Worm (Caenorhabditis elegans): ENCODE measurements around the gene Y94H6A.5.

Y94H6A.5 gene

ce11 chrIV:2668152-2668551, 35.6 kb downstream of the Y94H6A.5 start:
- TF ChIP-seq efl-1 (optimal IDR thresholded peaks at IDR 0.05): peak in 1 of 2 experiments; percentile 8
- TF ChIP-seq efl-1 (GFP tag; optimal IDR thresholded peaks at IDR 0.05 in 1 of 2): peak in 1 of 2 experiments; percentile 25

ce11 chrIV:2666586-2667100, 37.1 kb downstream of the Y94H6A.5 start, which contains the start of gene Y69A2AR.1:
Gene Y69A2AR.1 (plus strand): TSS chrIV:2667050.
- peak; percentile 75 for TF ChIP-seq F16B12.6 (tag; optimal IDR thresholded peaks at IDR 0.05)
- peak in 2 of 3 experiments; percentile 0 to 49 for TF ChIP-seq dpl-1 (GFP tag; optimal IDR thresholded peaks at IDR 0.05)
- TF ChIP-seq lsy-2 (tag; optimal IDR thresholded peaks at IDR 0.05): peak; percentile 85 to 97
- TF ChIP-seq C16A3.4 (tag; optimal IDR thresholded peaks at IDR 0.05): no peak
- TF ChIP-seq efl-1 (optimal IDR thresholded peaks at IDR 0.05): peak; percentile 15 to 35
- peak; percentile 51 to 92 for TF ChIP-seq efl-1 (GFP tag; optimal IDR thresholded peaks at IDR 0.05 in 1 of 2)
- no peak for TF ChIP-seq fkh-10 (GFP tag; optimal IDR thresholded peaks at IDR 0.05)
- TF ChIP-seq lin-35 (GFP tag; optimal IDR thresholded peaks at IDR 0.05): peak in 1 of 2 experiments; percentile 29

- TF ChIP-seq rnt-1 (tag; optimal IDR thresholded peaks at IDR 0.05) (peak; percentile 25), F16B12.6 (tag; optimal IDR thresholded peaks at IDR 0.05) (peak; percentile 22), swsn-7 (tag; optimal IDR thresholded peaks at IDR 0.05) (no peak), efl-1 (optimal IDR thresholded peaks at IDR 0.05) (peak; percentile 8 to 38), efl-1 (GFP tag; optimal IDR thresholded peaks at IDR 0.05 in 1 of 2) (peak; percentile 50 to 94), lin-35 (GFP tag; optimal IDR thresholded peaks at IDR 0.05) (peak; percentile 35 to 56), lin-14 (GFP tag; optimal IDR thresholded peaks at IDR 0.05) (peak; percentile 36), fkh-4 (tag; optimal IDR thresholded peaks at IDR 0.05; ENCODE audit: borderline replicate concordance) (no peak), elt-2 (tag; optimal IDR thresholded peaks at IDR 0.05) (no peak), pag-3 (tag; optimal IDR thresholded peaks at IDR 0.05; ENCODE audit: borderline replicate concordance, insufficient read depth) (peak; percentile 72), ceh-82 (tag; optimal IDR thresholded peaks at IDR 0.05) (peak in 1 of 3 experiments; percentile 18), dpl-1 (GFP tag; optimal IDR thresholded peaks at IDR 0.05) (peak; percentile 38 to 64 (median 39)), nhr-11 (tag; optimal IDR thresholded peaks at IDR 0.05) (no peak), nhr-85 (tag) (peak; percentile 53), lin-15B (tag; optimal IDR thresholded peaks at IDR 0.05) (peak; percentile 25)
Measured at ce11 chrIV:2666127-2666526, 37.6 kb downstream of the Y94H6A.5 start.

- TF ChIP-seq mef-2 (tag; optimal IDR thresholded peaks at IDR 0.05): no peak
- no peak for TF ChIP-seq lin-35 (GFP tag; optimal IDR thresholded peaks at IDR 0.05)
- TF ChIP-seq zip-4 (GFP tag; optimal IDR thresholded peaks at IDR 0.05): no peak
- TF ChIP-seq C34B4.2 (tag; optimal IDR thresholded peaks at IDR 0.05): no peak
- TF ChIP-seq lsy-2 (tag; optimal IDR thresholded peaks at IDR 0.05): peak in 1 of 2 experiments; percentile 59
- no peak for TF ChIP-seq ceh-88 (GFP tag; IDR thresholded peaks at IDR 0.05)
- peak; percentile 16 for TF ChIP-seq swsn-7 (tag; optimal IDR thresholded peaks at IDR 0.05)
- no peak for TF ChIP-seq fkh-8 (tag; optimal IDR thresholded peaks at IDR 0.05)
- peak; percentile 25 for TF ChIP-seq dsc-1 (tag; optimal IDR thresholded peaks at IDR 0.05)
- TF ChIP-seq egl-27 (tag; optimal IDR thresholded peaks at IDR 0.05): no peak
- TF ChIP-seq irx-1 (tag; optimal IDR thresholded peaks at IDR 0.05): no peak
- TF ChIP-seq Y116A8C.19 (tag; optimal IDR thresholded peaks at IDR 0.05; ENCODE audit: borderline replicate concordance): no peak
- TF ChIP-seq nhr-19 (GFP tag; conservative IDR thresholded peaks at IDR 0.05): no peak; the same call in none of the 2 replicates
- no peak for TF ChIP-seq nhr-85 (tag)
- no peak for TF ChIP-seq pax-3 (tag; optimal IDR thresholded peaks at IDR 0.05)
- TF ChIP-seq nhr-71 (tag; optimal IDR thresholded peaks at IDR 0.05): peak; percentile 74
- no peak for TF ChIP-seq jun-1 (tag; optimal IDR thresholded peaks at IDR 0.05)
- no peak for TF ChIP-seq sox-4 (tag; optimal IDR thresholded peaks at IDR 0.05)
- no peak for TF ChIP-seq ztf-4 (tag; optimal IDR thresholded peaks at IDR 0.05)
- TF ChIP-seq hpl-2 (GFP tag; optimal IDR thresholded peaks at IDR 0.05): no peak
- no peak for TF ChIP-seq elt-3 (tag; optimal IDR thresholded peaks at IDR 0.05)
- TF ChIP-seq tbx-2 (tag; optimal IDR thresholded peaks at IDR 0.05): no peak
- no peak for TF ChIP-seq hlh-4 (tag; optimal IDR thresholded peaks at IDR 0.05)
- TF ChIP-seq ceh-90 (tag; optimal IDR thresholded peaks at IDR 0.05): no peak
- TF ChIP-seq rnt-1 (tag; optimal IDR thresholded peaks at IDR 0.05): peak; percentile 54
- no peak for TF ChIP-seq aly-2 (tag; optimal IDR thresholded peaks at IDR 0.05)
- TF ChIP-seq zag-1 (tag; optimal IDR thresholded peaks at IDR 0.05): no peak
- no peak for TF ChIP-seq nhr-84 (tag; optimal IDR thresholded peaks at IDR 0.05)
- no peak for TF ChIP-seq ceh-63 (GFP tag; optimal IDR thresholded peaks at IDR 0.05)
- TF ChIP-seq nhr-237 (tag; optimal IDR thresholded peaks at IDR 0.05): no peak
- no peak for TF ChIP-seq hlh-17 (GFP tag; optimal IDR thresholded peaks at IDR 0.05; ENCODE audit: borderline replicate concordance)
Measured at ce11 chrIV:2665388-2665978, 38.3 kb downstream of the Y94H6A.5 start.

Data from whole organism, L1 larva.